Worm (Caenorhabditis elegans) whole organism, late embryonic: ENCODE results near the gene nep-21.

Source experiments
- che-1 ChIP-seq: sonication (generic microtip); optimal IDR thresholded peaks from 2 replicates; lab custom pipeline; 2016; ENCODE audit warnings: mild to moderate bottlenecking, missing genetic modification characterization, missing compliant biosample characterization
- pat-9 ChIP-seq: fragments of 200-800 bp; sonication (Bioruptor generic); optimal IDR thresholded peaks from 2 replicates; lab custom pipeline; 2018; ENCODE audit warnings: mild to moderate bottlenecking, missing genetic modification characterization, moderate library complexity, missing compliant biosample characterization
- pqm-1 ChIP-seq: sonication (generic microtip); optimal IDR thresholded peaks from 2 replicates; lab custom pipeline; 2016; ENCODE audit warnings: missing genetic modification characterization, missing compliant biosample characterization

DNA sequence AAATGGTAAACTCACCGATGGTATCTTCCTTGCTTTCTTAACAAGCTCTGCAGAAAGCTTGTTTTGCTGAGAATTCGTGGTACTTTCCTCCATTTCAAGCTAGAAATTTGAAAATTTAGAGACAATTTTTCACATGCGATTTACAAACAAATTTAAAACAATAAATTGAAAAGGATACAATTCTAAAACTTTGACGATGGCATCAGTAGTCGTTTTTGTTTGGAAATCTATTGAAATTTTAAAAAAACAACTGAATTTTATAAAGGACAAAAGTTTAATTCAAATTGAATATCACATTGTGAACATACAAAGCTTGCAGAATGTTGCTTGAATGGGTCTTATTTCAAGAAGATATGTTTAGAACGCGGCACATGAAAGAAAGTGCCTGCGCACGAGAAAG lies 58.6 kb downstream of the nep-21 start, which contains the start of gene ocam-1:
- TF ChIP-seq che-1 (no peak), pat-9 (no peak), pqm-1 (no peak)
